Worm (Caenorhabditis elegans): ENCODE results near the gene Y55F3AM.11.

The Y55F3AM.11 gene

DNA sequence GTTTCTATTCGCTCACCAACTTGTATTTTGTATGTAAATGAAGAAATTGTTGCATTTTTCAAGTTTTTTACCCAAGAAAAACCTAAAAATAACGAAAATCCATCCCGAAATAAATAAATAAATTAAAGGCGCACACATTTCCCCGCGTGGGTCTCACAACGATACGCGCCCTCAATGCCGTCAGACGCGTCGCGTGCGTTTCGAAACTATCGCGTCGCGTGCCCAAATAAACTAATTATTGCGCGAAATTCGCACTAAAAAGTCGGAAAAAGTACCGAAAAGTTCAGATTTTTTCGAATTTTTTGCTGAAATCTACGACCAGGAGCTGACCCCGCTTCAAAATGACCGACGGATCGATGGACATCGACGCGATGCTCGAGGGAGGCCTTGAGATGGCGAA is 31.7 kb downstream of the Y55F3AM.11 start, which contains the start of gene rbm-39 (continued):
- TF ChIP-seq pag-3 (tag; optimal IDR thresholded peaks at IDR 0.05; ENCODE audit: borderline replicate concordance, insufficient read depth) (no peak), ces-1 (GFP tag; optimal IDR thresholded peaks at IDR 0.05) (no peak), F16B12.6 (tag; optimal IDR thresholded peaks at IDR 0.05) (peak; percentile 75), C16A3.4 (tag; optimal IDR thresholded peaks at IDR 0.05) (peak; percentile 91), lin-39 (tag; optimal IDR thresholded peaks at IDR 0.05) (peak; percentile 34), zag-1 (tag; optimal IDR thresholded peaks at IDR 0.05) (no peak), alr-1 (tag; optimal IDR thresholded peaks at IDR 0.05; ENCODE audit: borderline replicate concordance) (no peak), rnt-1 (tag; optimal IDR thresholded peaks at IDR 0.05) (peak; percentile 78), skn-1 (tag; optimal IDR thresholded peaks at IDR 0.05) (peak; percentile 88), pqm-1 (tag; optimal IDR thresholded peaks at IDR 0.05) (no peak), mab-9 (GFP tag; IDR thresholded peaks at IDR 0.05) (0 out of 2 replicates have a peak, but pooled peaks have one; percentile 49), xbp-1 (tag; optimal IDR thresholded peaks at IDR 0.05) (peak; percentile 86), nhr-11 (tag; optimal IDR thresholded peaks at IDR 0.05) (no peak), fkh-10 (GFP tag; optimal IDR thresholded peaks at IDR 0.05) (peak; percentile 82), pax-3 (tag; optimal IDR thresholded peaks at IDR 0.05) (peak; percentile 71), nhr-84 (tag; optimal IDR thresholded peaks at IDR 0.05) (no peak), mep-1 (tag; optimal IDR thresholded peaks at IDR 0.05) (peak; percentile 91), dpl-1 (GFP tag; optimal IDR thresholded peaks at IDR 0.05) (peak; percentile 75 to 85 (median 80)), ceh-88 (GFP tag; IDR thresholded peaks at IDR 0.05) (peak; percentile 40; the same call in 1 of the 2 replicates), fkh-4 (tag; optimal IDR thresholded peaks at IDR 0.05; ENCODE audit: borderline replicate concordance) (no peak), nhr-90 (tag; optimal IDR thresholded peaks at IDR 0.05; ENCODE audit: poor library complexity) (peak; percentile 69), sptf-1 (tag; optimal IDR thresholded peaks at IDR 0.05) (no peak), mef-2 (tag; optimal IDR thresholded peaks at IDR 0.05) (peak; percentile 49), dsc-1 (tag; optimal IDR thresholded peaks at IDR 0.05) (peak; percentile 80), hpl-2 (GFP tag; optimal IDR thresholded peaks at IDR 0.05) (peak; percentile 49), ceh-8 (GFP tag; optimal IDR thresholded peaks at IDR 0.05) (peak; percentile 79), Y116A8C.19 (tag; optimal IDR thresholded peaks at IDR 0.05; ENCODE audit: borderline replicate concordance) (no peak), fkh-8 (tag; optimal IDR thresholded peaks at IDR 0.05) (peak; percentile 94), ceh-82 (tag; optimal IDR thresholded peaks at IDR 0.05) (peak; percentile 88 to 96 (median 91)), nhr-28 (tag; optimal IDR thresholded peaks at IDR 0.05) (no peak), egl-13 (tag; optimal IDR thresholded peaks at IDR 0.05) (peak; percentile 8), elt-2 (tag; optimal IDR thresholded peaks at IDR 0.05) (no peak), unc-62 (GFP tag; optimal IDR thresholded peaks at IDR 0.05) (no peak), irx-1 (tag; optimal IDR thresholded peaks at IDR 0.05) (peak; percentile 64), aly-2 (tag; optimal IDR thresholded peaks at IDR 0.05) (no peak)

DNA sequence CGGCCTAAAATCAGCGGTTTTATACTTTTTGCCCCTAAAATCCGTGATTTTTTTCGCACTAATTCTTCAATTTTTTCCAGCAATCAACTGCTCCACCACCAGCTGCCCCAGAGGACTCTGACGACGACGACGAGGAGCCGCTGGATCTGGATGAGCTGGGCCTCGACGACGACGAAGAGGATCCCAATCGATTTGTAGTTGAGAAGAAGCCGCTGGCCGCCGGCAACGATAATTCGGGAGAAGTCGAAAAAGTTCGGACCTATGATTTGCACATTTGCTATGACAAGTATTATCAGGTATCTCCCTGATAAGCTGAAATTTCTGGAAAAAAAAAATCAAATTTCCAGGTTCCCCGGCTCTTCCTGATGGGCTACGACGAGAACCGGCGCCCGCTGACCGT is 32.4 kb downstream of the Y55F3AM.11 start:
- TF ChIP-seq lsy-2 (tag; optimal IDR thresholded peaks at IDR 0.05) (no peak), nhr-28 (tag; optimal IDR thresholded peaks at IDR 0.05) (no peak), pax-3 (tag; optimal IDR thresholded peaks at IDR 0.05) (no peak), egl-27 (tag; optimal IDR thresholded peaks at IDR 0.05) (no peak), nhr-77 (tag; optimal IDR thresholded peaks at IDR 0.05) (no peak), lin-39 (tag; optimal IDR thresholded peaks at IDR 0.05) (no peak), rnt-1 (tag; optimal IDR thresholded peaks at IDR 0.05) (no peak), swsn-7 (tag; optimal IDR thresholded peaks at IDR 0.05) (no peak), unc-62 (GFP tag; optimal IDR thresholded peaks at IDR 0.05) (no peak), ceh-90 (tag; optimal IDR thresholded peaks at IDR 0.05) (no peak), nhr-20 (tag; optimal IDR thresholded peaks at IDR 0.05) (no peak)
